Worm (Caenorhabditis elegans) whole organism, L1 larva: Measurements from ENCODE around the gene C06G4.6.
A peak's percentile ranks its signal among the peaks of the same experiment; 100 is the strongest.

Experiments
- C04F5.9 ChIP-seq: sonication (generic microtip); optimal IDR thresholded peaks from 2 replicates; lab custom pipeline; 2016; ENCODE audit warnings: missing genetic modification characterization, missing compliant biosample characterization
- C16A3.4 ChIP-seq: fragments of 150-350 bp; optimal IDR thresholded peaks from 2 replicates; lab custom pipeline; 2014; ENCODE audit warnings: missing biosample characterization, missing genetic modification characterization
- C34B4.2 ChIP-seq: sonication (generic microtip); optimal IDR thresholded peaks from 2 replicates; lab custom pipeline; 2017; ENCODE audit warnings: mild to moderate bottlenecking, missing genetic modification characterization, missing compliant biosample characterization
- Y116A8C.19 ChIP-seq: sonication (generic microtip); optimal IDR thresholded peaks from 2 replicates; lab custom pipeline; 2016; ENCODE audit warnings: missing compliant biosample characterization, missing genetic modification characterization, borderline replicate concordance
- ama-1 ChIP-seq: fragments of 150-350 bp; optimal IDR thresholded peaks from 2 replicates; lab custom pipeline; 2014
- blmp-1 ChIP-seq: fragments of 150-350 bp; optimal IDR thresholded peaks from 2 replicates; lab custom pipeline; 2014; ENCODE audit warnings: missing biosample characterization, missing genetic modification characterization
- ceh-88 ChIP-seq: fragments of 200-800 bp; sonication (Bioruptor generic); IDR thresholded peaks from 2 replicates; pipeline ENCODE4 v1.3.6; 2022; ENCODE audit warnings: missing genetic modification characterization, missing compliant biosample characterization
- ceh-90 ChIP-seq: sonication (generic microtip); optimal IDR thresholded peaks from 2 replicates; lab custom pipeline; 2016; ENCODE audit warnings: missing genetic modification characterization, missing compliant biosample characterization
- ces-1 ChIP-seq: fragments of 150-350 bp; optimal IDR thresholded peaks from 2 replicates; lab custom pipeline; 2014; ENCODE audit warnings: missing biosample characterization, missing genetic modification reagents, missing genetic modification characterization
- dpl-1 ChIP-seq, 3 experiments: fragments of 150-350 bp in 2 of 3; sonication (generic microtip) in 1 of 3; optimal IDR thresholded peaks; 2 replicates each; lab custom pipeline; 2014 to 2017; ENCODE audit warnings: missing biosample characterization in 3 of 3, missing genetic modification characterization in 3 of 3, missing genetic modification reagents in 3 of 3
- dsc-1 ChIP-seq: sonication (generic microtip); optimal IDR thresholded peaks from 2 replicates; lab custom pipeline; 2016; ENCODE audit warnings: mild to moderate bottlenecking, missing genetic modification characterization, missing compliant biosample characterization
- efl-1 ChIP-seq, 4 experiments: fragments of 150-350 bp; optimal IDR thresholded peaks in 3 of 4; peaks in 1 of 4; 1 replicate in 1 of 4; 2 replicates in 3 of 4; lab custom pipeline; 2014; ENCODE audit warnings: missing biosample characterization in 2 of 4, missing genetic modification characterization in 2 of 4, missing genetic modification reagents in 2 of 4
- efl-3 ChIP-seq: fragments of 200-800 bp; sonication (Bioruptor generic); optimal IDR thresholded peaks from 2 replicates; lab custom pipeline; 2018; ENCODE audit warnings: mild to moderate bottlenecking, missing genetic modification characterization, missing compliant biosample characterization
- egl-13 ChIP-seq: sonication (generic microtip); optimal IDR thresholded peaks from 2 replicates; lab custom pipeline; 2016; ENCODE audit warnings: missing genotype, missing genetic modification reagents, missing genetic modification characterization, missing compliant biosample characterization
- elt-2 ChIP-seq: sonication (generic microtip); optimal IDR thresholded peaks from 2 replicates; lab custom pipeline; 2016; ENCODE audit warnings: missing genetic modification characterization, mild to moderate bottlenecking, inconsistent platforms, missing compliant biosample characterization, missing genetic modification reagents
- ets-5 ChIP-seq: fragments of 200-800 bp; sonication (Bioruptor generic); IDR thresholded peaks from 2 replicates; pipeline ENCODE4 v1.3.6; 2022; ENCODE audit warnings: missing genetic modification characterization, missing compliant biosample characterization
- fkh-4 ChIP-seq: sonication (generic microtip); optimal IDR thresholded peaks from 2 replicates; lab custom pipeline; 2016; ENCODE audit warnings: missing compliant biosample characterization, missing genetic modification characterization, borderline replicate concordance
- fkh-8 ChIP-seq: sonication (generic microtip); optimal IDR thresholded peaks from 2 replicates; lab custom pipeline; 2016; ENCODE audit warnings: mild to moderate bottlenecking, missing genetic modification characterization, missing compliant biosample characterization
- fos-1 ChIP-seq: fragments of 150-350 bp; optimal IDR thresholded peaks from 2 replicates; lab custom pipeline; 2014; ENCODE audit warnings: missing biosample characterization, missing genetic modification characterization
- grh-1 ChIP-seq: fragments of 200-800 bp; sonication (Bioruptor generic); IDR thresholded peaks from 2 replicates; pipeline ENCODE4 v1.3.6; 2022; ENCODE audit warnings: missing genetic modification reagents, missing genetic modification characterization, missing compliant biosample characterization
- hlh-17 ChIP-seq: fragments of 200-800 bp; sonication (Bioruptor generic); optimal IDR thresholded peaks from 2 replicates; lab custom pipeline; 2018; ENCODE audit warnings: missing genetic modification characterization, mild to moderate bottlenecking, missing compliant biosample characterization, moderate library complexity, borderline replicate concordance
- hlh-4 ChIP-seq: sonication (generic microtip); optimal IDR thresholded peaks from 2 replicates; lab custom pipeline; 2016; ENCODE audit warnings: mild to moderate bottlenecking, missing genetic modification characterization, missing compliant biosample characterization
- irx-1 ChIP-seq: sonication (generic microtip); optimal IDR thresholded peaks from 2 replicates; lab custom pipeline; 2016; ENCODE audit warnings: missing genetic modification characterization, missing compliant biosample characterization
- isw-1 ChIP-seq: fragments of 200-800 bp; sonication (Bioruptor generic); IDR thresholded peaks from 2 replicates; pipeline ENCODE4 v1.3.6; 2022; ENCODE audit warnings: missing genetic modification characterization, missing compliant biosample characterization
- lin-14 ChIP-seq: fragments of 200-800 bp; sonication (Bioruptor generic); optimal IDR thresholded peaks from 2 replicates; lab custom pipeline; 2018; ENCODE audit warnings: mild to moderate bottlenecking, missing genetic modification characterization, moderate library complexity, missing compliant biosample characterization
- lin-35 ChIP-seq, 2 experiments: fragments of 150-350 bp; optimal IDR thresholded peaks; 2 replicates each; lab custom pipeline; 2014; ENCODE audit warnings: missing biosample characterization in 2 of 2, missing genetic modification characterization in 2 of 2, missing genetic modification reagents in 2 of 2
- lin-39 ChIP-seq: fragments of 150-350 bp; optimal IDR thresholded peaks from 2 replicates; lab custom pipeline; 2014; ENCODE audit warnings: missing biosample characterization, missing genetic modification reagents, missing genetic modification characterization
- lsy-2 ChIP-seq, 2 experiments: fragments of 150-350 bp; optimal IDR thresholded peaks; 2 replicates each; lab custom pipeline; 2014; ENCODE audit warnings: missing biosample characterization in 2 of 2, missing genetic modification characterization in 2 of 2
- mab-9 ChIP-seq: fragments of 200-800 bp; sonication (Bioruptor generic); IDR thresholded peaks from 2 replicates; pipeline ENCODE4 v1.3.6; 2022; ENCODE audit warnings: missing genetic modification reagents, missing genetic modification characterization, missing compliant biosample characterization
- nhr-11 ChIP-seq: fragments of 150-350 bp; optimal IDR thresholded peaks from 2 replicates; lab custom pipeline; 2014; ENCODE audit warnings: missing biosample characterization, missing genetic modification characterization
- nhr-12 ChIP-seq: sonication (generic microtip); optimal IDR thresholded peaks from 2 replicates; lab custom pipeline; 2017; ENCODE audit warnings: missing biosample characterization, missing genetic modification characterization
- nhr-19 ChIP-seq: fragments of 200-800 bp; sonication (Bioruptor generic); conservative IDR thresholded peaks from 2 replicates; pipeline ENCODE4 v1.3.6; 2022; ENCODE audit warnings: missing genetic modification characterization, missing compliant biosample characterization
- nhr-20 ChIP-seq: sonication (generic microtip); optimal IDR thresholded peaks from 2 replicates; lab custom pipeline; 2016; ENCODE audit warnings: mild to moderate bottlenecking, missing genetic modification characterization, missing compliant biosample characterization
- nhr-76 ChIP-seq: sonication (generic microtip); optimal IDR thresholded peaks from 2 replicates; lab custom pipeline; 2017; ENCODE audit warnings: missing biosample characterization, missing genetic modification characterization
- nhr-84 ChIP-seq: sonication (generic microtip); optimal IDR thresholded peaks from 2 replicates; lab custom pipeline; 2017; ENCODE audit warnings: missing biosample characterization, missing genetic modification characterization
- nhr-85 ChIP-seq: sonication (generic microtip); peaks from one replicate; lab custom pipeline; 2016; ENCODE audit warnings: missing genetic modification characterization, inconsistent platforms, missing compliant biosample characterization
- nhr-90 ChIP-seq: sonication (generic microtip); optimal IDR thresholded peaks from 2 replicates; lab custom pipeline; 2016; ENCODE audit warnings: mild to moderate bottlenecking, missing genetic modification characterization, missing compliant biosample characterization; ENCODE audit not compliant: poor library complexity
- pax-3 ChIP-seq: fragments of 200-800 bp; sonication (Bioruptor generic); optimal IDR thresholded peaks from 2 replicates; lab custom pipeline; 2018; ENCODE audit warnings: mild to moderate bottlenecking, missing genetic modification characterization, moderate library complexity, missing compliant biosample characterization
- rnt-1 ChIP-seq: sonication (generic microtip); optimal IDR thresholded peaks from 2 replicates; lab custom pipeline; 2016; ENCODE audit warnings: mild to moderate bottlenecking, missing genetic modification characterization, moderate library complexity, missing compliant biosample characterization
- sptf-1 ChIP-seq: fragments of 150-350 bp; optimal IDR thresholded peaks from 2 replicates; lab custom pipeline; 2014; ENCODE audit warnings: missing biosample characterization, missing genetic modification characterization
- sup-37 ChIP-seq: fragments of 200-800 bp; sonication (Bioruptor generic); optimal IDR thresholded peaks from 2 replicates; lab custom pipeline; 2018; ENCODE audit warnings: mild to moderate bottlenecking, missing genetic modification characterization, missing compliant biosample characterization
- tlp-1 ChIP-seq: fragments of 150-350 bp; optimal IDR thresholded peaks from 2 replicates; lab custom pipeline; 2014; ENCODE audit warnings: missing biosample characterization, missing genetic modification characterization
- zip-4 ChIP-seq: fragments of 200-800 bp; sonication (Bioruptor generic); optimal IDR thresholded peaks from 2 replicates; lab custom pipeline; 2018; ENCODE audit warnings: mild to moderate bottlenecking, missing genetic modification characterization, moderate library complexity, missing compliant biosample characterization
- ztf-11 ChIP-seq, 2 experiments: sonication (generic microtip); optimal IDR thresholded peaks; 2 replicates each; lab custom pipeline; 2016 to 2017; ENCODE audit warnings: missing genetic modification characterization in 2 of 2, missing biosample characterization in 1 of 2, missing compliant biosample characterization in 1 of 2

Gene C06G4.6

ce11 chrIII:7978723-7979122 lies 25.5 kb upstream of the C06G4.6 start (continued):
- TF ChIP-seq lin-35 (GFP tag; optimal IDR thresholded peaks at IDR 0.05; lab: Kevin White, UChicago) (peak; percentile 38 to 68), zip-4 (GFP tag; lab: Kevin White, UChicago) (no peak), irx-1 (tag; lab: Kevin White, UChicago) (peak; percentile 56), dpl-1 (GFP tag; optimal IDR thresholded peaks at IDR 0.05; lab: Kevin White, UChicago) (peak; percentile 20 to 46 (median 26)), C34B4.2 (no peak), lin-14 (GFP tag; lab: Kevin White, UChicago) (peak; percentile 86), nhr-84 (tag; lab: Kevin White, UChicago) (no peak), ztf-11 (tag; optimal IDR thresholded peaks at IDR 0.05; lab: Kevin White, UChicago) (no peak), sptf-1 (tag; lab: Kevin White, UChicago) (no peak), C16A3.4 (tag; lab: Kevin White, UChicago) (peak; percentile 45), dsc-1 (tag; lab: Kevin White, UChicago) (peak; percentile 31), grh-1 (GFP tag; lab: Robert Waterston, UW) (no peak), tlp-1 (tag; lab: Kevin White, UChicago) (no peak), Y116A8C.19 (tag; lab: Kevin White, UChicago) (no peak), blmp-1 (tag; lab: Kevin White, UChicago) (peak; percentile 46), efl-1 (optimal IDR thresholded peaks at IDR 0.05; lab: Kevin White, UChicago) (peak; percentile 68 to 79), efl-1 (GFP tag; optimal IDR thresholded peaks at IDR 0.05 in 1 of 2; lab: Kevin White, UChicago) (peak; percentile 46 to 92), hlh-4 (tag; lab: Kevin White, UChicago) (no peak), nhr-85 (peak; percentile 90), sup-37 (no peak), nhr-20 (tag; lab: Kevin White, UChicago) (peak; percentile 78), lin-39 (tag; lab: Kevin White, UChicago) (no peak), C04F5.9 (tag; lab: Kevin White, UChicago) (no peak), ceh-88 (GFP tag; lab: Robert Waterston, UW) (peak; percentile 27; the same call in 1 of the 2 replicates), ets-5 (no peak), fos-1 (tag; lab: Kevin White, UChicago) (peak; percentile 50), isw-1 (GFP tag; lab: Robert Waterston, UW) (no peak), mab-9 (GFP tag; lab: Robert Waterston, UW) (no peak), lsy-2 (tag; optimal IDR thresholded peaks at IDR 0.05; lab: Kevin White, UChicago) (peak; percentile 57 to 67), rnt-1 (tag; lab: Kevin White, UChicago) (peak; percentile 57), egl-13 (no peak), nhr-11 (no peak), nhr-90 (tag; lab: Kevin White, UChicago) (peak; percentile 66), nhr-76 (no peak), elt-2 (tag; lab: Kevin White, UChicago) (peak; percentile 5), hlh-17 (no peak), efl-3 (GFP tag; lab: Kevin White, UChicago) (no peak), ama-1 (lab: Kevin White, UChicago) (no peak), fkh-8 (tag; lab: Kevin White, UChicago) (no peak), ces-1 (no peak), pax-3 (tag; lab: Kevin White, UChicago) (no peak), nhr-12 (no peak), nhr-19 (GFP tag; lab: Robert Waterston, UW) (peak; percentile 68), fkh-4 (no peak)

ce11 chrIII:7979659-7980058 lies 24.5 kb upstream of the C06G4.6 start, which contains the start of gene clp-1:
Gene clp-1, plus strand, starts transcription at chrIII:7979959.
- TF ChIP-seq nhr-84 (tag; lab: Kevin White, UChicago) (no peak), nhr-85 (peak; percentile 11), lin-14 (GFP tag; lab: Kevin White, UChicago) (peak; percentile 44), ceh-90 (tag; lab: Kevin White, UChicago) (no peak)
